Fruit fly (Drosophila melanogaster): ENCODE data around the gene CG17362.

The CG17362 gene

dm6 chr3L:13982516-13982915 is 3.9 kb upstream of the CG17362 start:
- TF ChIP-seq CG17801 (GFP tag; optimal IDR thresholded peaks at IDR 0.05; ENCODE audit: partially characterized antibody): no peak

- no peak for TF ChIP-seq CG17801 (GFP tag; optimal IDR thresholded peaks at IDR 0.05; ENCODE audit: partially characterized antibody)
Observed at dm6 chr3L:13987578-13987977, 1.2 kb downstream of the CG17362 start, which contains the start of gene CG9040. Gene CG9040, plus strand, starts transcription at chr3L:13987878.

- no peak for TF ChIP-seq CG17801 (GFP tag; optimal IDR thresholded peaks at IDR 0.05; ENCODE audit: partially characterized antibody)
Observed at dm6 chr3L:13991314-13991713, 4.9 kb downstream of the CG17362 start.

- TF ChIP-seq CG17801 (GFP tag; optimal IDR thresholded peaks at IDR 0.05; ENCODE audit: partially characterized antibody): no peak
Observed at dm6 chr3L:13993233-13993741, 6.9 kb downstream of the CG17362 start, which contains the start of gene CG17364. Gene CG17364, minus strand, starts transcription at chr3L:13993400.

dm6 chr3L:13993742-13994719 is 7.6 kb downstream of the CG17362 start, which contains the start of gene CtsK1:
Gene CtsK1, plus strand, starts transcription at chr3L:13994231.
- TF ChIP-seq CG17801 (GFP tag; optimal IDR thresholded peaks at IDR 0.05; ENCODE audit: partially characterized antibody): peak; percentile 66

- TF ChIP-seq CG17801 (GFP tag; optimal IDR thresholded peaks at IDR 0.05; ENCODE audit: partially characterized antibody): no peak
Observed at dm6 chr3L:13996437-13996836, 10.0 kb downstream of the CG17362 start.

- TF ChIP-seq CG17801 (GFP tag; optimal IDR thresholded peaks at IDR 0.05; ENCODE audit: partially characterized antibody): no peak
Observed at dm6 chr3L:13996992-13997391, 10.6 kb downstream of the CG17362 start, which contains the start of gene CG17361. Gene CG17361, plus strand, starts transcription at chr3L:13997191.

dm6 chr3L:13999204-13999603 is 12.8 kb downstream of the CG17362 start, which contains the start of gene CG17359:
Gene CG17359, minus strand, starts transcription at chr3L:13999251.
- TF ChIP-seq CG17801 (GFP tag; optimal IDR thresholded peaks at IDR 0.05; ENCODE audit: partially characterized antibody): no peak

- TF ChIP-seq CG17801 (GFP tag; optimal IDR thresholded peaks at IDR 0.05; ENCODE audit: partially characterized antibody): no peak
Observed at dm6 chr3L:14001658-14002523, 15.5 kb downstream of the CG17362 start, which contains the start of the genes Nprl3 and upSET. Gene Nprl3, minus strand, starts transcription at chr3L:14001880. Gene upSET, plus strand, starts transcription at chr3L:14002127.

- TF ChIP-seq CG17801 (GFP tag; optimal IDR thresholded peaks at IDR 0.05; ENCODE audit: partially characterized antibody): no peak
Observed at dm6 chr3L:14002524-14003135, 16.2 kb downstream of the CG17362 start.

dm6 chr3L:14003297-14004040 is 17.0 kb downstream of the CG17362 start:
- TF ChIP-seq CG17801 (GFP tag; optimal IDR thresholded peaks at IDR 0.05; ENCODE audit: partially characterized antibody): no peak

- no peak for TF ChIP-seq CG17801 (GFP tag; optimal IDR thresholded peaks at IDR 0.05; ENCODE audit: partially characterized antibody)
Observed at dm6 chr3L:14004041-14004407, 17.6 kb downstream of the CG17362 start.

- peak; percentile 95 for TF ChIP-seq CG17801 (GFP tag; optimal IDR thresholded peaks at IDR 0.05; ENCODE audit: partially characterized antibody)
Observed at dm6 chr3L:14004963-14005458, 18.6 kb downstream of the CG17362 start.
